Fruit fly (Drosophila melanogaster) whole organism, prepupa: ENCODE measurements around the gene CG13473.
A peak's percentile ranks its signal among the peaks of the same experiment; 100 is the strongest.

Experiments
- Blimp-1 ChIP-seq: fragments of 200-800 bp; sonication (Bioruptor generic); optimal IDR thresholded peaks from 3 replicates; lab custom pipeline; 2017; ENCODE audit warnings: missing biosample characterization, missing genetic modification characterization, mild to moderate bottlenecking, moderate library complexity, missing genetic modification reagents
- CG10631 ChIP-seq: fragments of 200-800 bp; sonication (Bioruptor generic); optimal IDR thresholded peaks from 2 replicates; lab custom pipeline; 2016; ENCODE audit warnings: missing biosample characterization, missing genetic modification characterization
- CG10669 ChIP-seq: fragments of 200-800 bp; sonication (Bioruptor generic); optimal IDR thresholded peaks from 3 replicates; lab custom pipeline; 2018; ENCODE audit warnings: missing biosample characterization, mild to moderate bottlenecking, missing genetic modification characterization, moderate library complexity
- CG15336 ChIP-seq: fragments of 200-800 bp; sonication (Bioruptor generic); IDR thresholded peaks from 2 replicates; pipeline ENCODE4 v1.3.6; 2022; ENCODE audit warnings: missing biosample characterization, missing genetic modification characterization
- CG3032 ChIP-seq: fragments of 200-800 bp; optimal IDR thresholded peaks from 2 replicates; lab custom pipeline; 2019; ENCODE audit warnings: missing biosample characterization, mild to moderate bottlenecking, missing genetic modification characterization, moderate library complexity
- CG32006 ChIP-seq: fragments of 200-800 bp; sonication (Bioruptor generic); optimal IDR thresholded peaks from 3 replicates; lab custom pipeline; 2017; ENCODE audit warnings: missing biosample characterization, mild to moderate bottlenecking, missing genetic modification characterization
- CG34406 ChIP-seq: fragments of 200-800 bp; sonication (Bioruptor generic); optimal IDR thresholded peaks from 3 replicates; lab custom pipeline; 2016; ENCODE audit warnings: missing biosample characterization, missing genetic modification characterization
- CG4318 ChIP-seq: fragments of 200-800 bp; sonication (Bioruptor generic); optimal IDR thresholded peaks from 3 replicates; lab custom pipeline; 2017; ENCODE audit warnings: missing biosample characterization, mild to moderate bottlenecking, missing genetic modification characterization
- CG6163 ChIP-seq: fragments of 200-800 bp; sonication (Bioruptor generic); IDR thresholded peaks from 3 replicates; pipeline ENCODE4 v1.3.6; 2022; ENCODE audit warnings: missing biosample characterization, missing genetic modification characterization
- CG6792 ChIP-seq: fragments of 200-800 bp; sonication (Bioruptor generic); optimal IDR thresholded peaks from 3 replicates; lab custom pipeline; 2016; ENCODE audit warnings: missing biosample characterization, missing genetic modification characterization
- CG6808 ChIP-seq: fragments of 200-800 bp; sonication (Bioruptor generic); optimal IDR thresholded peaks from 3 replicates; lab custom pipeline; 2017; ENCODE audit warnings: missing biosample characterization, missing genetic modification characterization, mild to moderate bottlenecking, moderate library complexity, missing genetic modification reagents
- CG6854 ChIP-seq: fragments of 200-800 bp; sonication (Bioruptor generic); optimal IDR thresholded peaks from 2 replicates; lab custom pipeline; 2017; ENCODE audit warnings: missing biosample characterization, mild to moderate bottlenecking, missing genetic modification characterization
- CG7368 ChIP-seq: fragments of 200-800 bp; sonication (Bioruptor generic); optimal IDR thresholded peaks from 3 replicates; lab custom pipeline; 2016; ENCODE audit warnings: missing biosample characterization, missing genetic modification characterization
- CG8119 ChIP-seq: fragments of 200-800 bp; sonication (Bioruptor generic); IDR thresholded peaks from 3 replicates; pipeline ENCODE4 v1.3.6; 2022; ENCODE audit warnings: missing biosample characterization, missing genetic modification characterization
- CG8319 ChIP-seq: fragments of 200-800 bp; sonication (Bioruptor generic); optimal IDR thresholded peaks from 3 replicates; lab custom pipeline; 2016; ENCODE audit warnings: missing biosample characterization, missing genetic modification characterization
- CG9139 ChIP-seq: fragments of 200-800 bp; sonication (Bioruptor generic); optimal IDR thresholded peaks from 3 replicates; lab custom pipeline; 2017; ENCODE audit warnings: missing biosample characterization, mild to moderate bottlenecking, missing genetic modification characterization
- Eip75B ChIP-seq: fragments of 200-800 bp; sonication (Bioruptor generic); optimal IDR thresholded peaks from 3 replicates; lab custom pipeline; 2016; ENCODE audit warnings: missing biosample characterization, missing genetic modification characterization
- Eip78C ChIP-seq: fragments of 200-800 bp; sonication (Bioruptor generic); peaks from one replicate; lab custom pipeline; 2016; ENCODE audit warnings: missing biosample characterization, missing genetic modification characterization
- Ets21C ChIP-seq: fragments of 200-800 bp; sonication (Bioruptor generic); optimal IDR thresholded peaks from 3 replicates; lab custom pipeline; 2016; ENCODE audit warnings: missing biosample characterization, missing genetic modification characterization
- Ets96B ChIP-seq: fragments of 200-800 bp; optimal IDR thresholded peaks from 2 replicates; lab custom pipeline; 2019; ENCODE audit warnings: missing biosample characterization, mild to moderate bottlenecking, missing genetic modification characterization, moderate library complexity
- Hr38 ChIP-seq: sonication (Bioruptor generic); optimal IDR thresholded peaks from 2 replicates; lab custom pipeline; 2016; ENCODE audit warnings: missing biosample characterization, missing genetic modification characterization
- Hr39 ChIP-seq: fragments of 200-800 bp; sonication (Bioruptor generic); optimal IDR thresholded peaks from 2 replicates; lab custom pipeline; 2016; ENCODE audit warnings: missing biosample characterization, missing genetic modification characterization
- Lpt ChIP-seq: fragments of 200-800 bp; sonication (Bioruptor generic); optimal IDR thresholded peaks from 3 replicates; lab custom pipeline; 2016; ENCODE audit warnings: missing biosample characterization, missing genetic modification characterization
- Met ChIP-seq: fragments of 200-800 bp; sonication (Bioruptor generic); optimal IDR thresholded peaks from 3 replicates; lab custom pipeline; 2016; ENCODE audit warnings: missing biosample characterization, missing genetic modification characterization
- Smox ChIP-seq: fragments of 200-800 bp; sonication (Bioruptor generic); optimal IDR thresholded peaks from 3 replicates; lab custom pipeline; 2016; ENCODE audit warnings: missing biosample characterization, missing genetic modification characterization
- achi ChIP-seq: fragments of 200-800 bp; sonication (Bioruptor generic); optimal IDR thresholded peaks from 3 replicates; lab custom pipeline; 2016; ENCODE audit warnings: missing biosample characterization, missing genetic modification characterization
- acj6 ChIP-seq: fragments of 200-800 bp; sonication (Bioruptor generic); optimal IDR thresholded peaks from 3 replicates; lab custom pipeline; 2016; ENCODE audit warnings: missing biosample characterization, missing genetic modification characterization
- cyc ChIP-seq: fragments of 200-800 bp; sonication (Bioruptor generic); optimal IDR thresholded peaks from 3 replicates; lab custom pipeline; 2016; ENCODE audit warnings: missing biosample characterization, missing genetic modification characterization
- dac ChIP-seq: fragments of 200-800 bp; sonication (Bioruptor generic); optimal IDR thresholded peaks from 2 replicates; lab custom pipeline; 2017; ENCODE audit warnings: missing biosample characterization, mild to moderate bottlenecking, missing genetic modification characterization
- dsx ChIP-seq: fragments of 200-800 bp; optimal IDR thresholded peaks from 3 replicates; lab custom pipeline; 2019; ENCODE audit warnings: missing biosample characterization, mild to moderate bottlenecking, missing genetic modification characterization, moderate library complexity; ENCODE audit not compliant: poor library complexity, severe bottlenecking
- eg ChIP-seq: fragments of 200-800 bp; sonication (Bioruptor generic); IDR thresholded peaks from 3 replicates; pipeline ENCODE4 v1.3.6; 2022; ENCODE audit warnings: missing biosample characterization, missing genetic modification characterization
- esn ChIP-seq: fragments of 200-800 bp; sonication (Bioruptor generic); optimal IDR thresholded peaks from 2 replicates; lab custom pipeline; 2016; ENCODE audit warnings: missing biosample characterization, mild to moderate bottlenecking, missing genetic modification characterization, moderate library complexity
- fd85E ChIP-seq: fragments of 200-800 bp; sonication (Bioruptor generic); optimal IDR thresholded peaks from 3 replicates; lab custom pipeline; 2016; ENCODE audit warnings: missing biosample characterization, missing genetic modification characterization
- fkh ChIP-seq: fragments of 200-800 bp; sonication (Bioruptor generic); optimal IDR thresholded peaks from 3 replicates; lab custom pipeline; 2017; ENCODE audit warnings: missing biosample characterization, mild to moderate bottlenecking, missing genetic modification characterization, moderate library complexity
- lz ChIP-seq: fragments of 200-800 bp; sonication (Bioruptor generic); optimal IDR thresholded peaks from 3 replicates; lab custom pipeline; 2016; ENCODE audit warnings: missing biosample characterization, missing genetic modification characterization
- net ChIP-seq: fragments of 200-800 bp; sonication (Bioruptor generic); optimal IDR thresholded peaks from 3 replicates; lab custom pipeline; 2016; ENCODE audit warnings: missing biosample characterization, missing genetic modification characterization
- pdm3 ChIP-seq: fragments of 200-800 bp; sonication (Bioruptor generic); optimal IDR thresholded peaks from 3 replicates; lab custom pipeline; 2016; ENCODE audit warnings: missing biosample characterization, missing genetic modification characterization
- salr ChIP-seq, 2 experiments: fragments of 200-800 bp; sonication (Bioruptor generic); optimal IDR thresholded peaks; 3 replicates each; lab custom pipeline; 2016 to 2018; ENCODE audit warnings: missing biosample characterization in 2 of 2, missing genetic modification characterization in 2 of 2, mild to moderate bottlenecking in 1 of 2
- ss ChIP-seq, 2 experiments: fragments of 200-800 bp; sonication (Bioruptor generic); optimal IDR thresholded peaks; 2 replicates in 1 of 2; 3 replicates in 1 of 2; lab custom pipeline; 2017 to 2018; ENCODE audit warnings: mild to moderate bottlenecking in 2 of 2, missing biosample characterization in 2 of 2, missing genetic modification characterization in 2 of 2, moderate library complexity in 1 of 2
- svp ChIP-seq: fragments of 200-800 bp; sonication (Bioruptor generic); peaks from one replicate; lab custom pipeline; 2016; ENCODE audit warnings: missing biosample characterization, missing genetic modification characterization
- topi ChIP-seq: fragments of 200-800 bp; sonication (Bioruptor generic); optimal IDR thresholded peaks from 3 replicates; lab custom pipeline; 2016; ENCODE audit warnings: missing biosample characterization, missing genetic modification characterization
- vri ChIP-seq: fragments of 200-800 bp; sonication (Bioruptor generic); optimal IDR thresholded peaks from 3 replicates; lab custom pipeline; 2016; ENCODE audit warnings: missing biosample characterization, mild to moderate bottlenecking, missing genetic modification characterization

The CG13473 gene

dm6 chr3L:14759984-14760626 is 31.5 kb downstream of the CG13473 start (continued):
- TF ChIP-seq Blimp-1 (GFP tag; lab: Kevin White, UChicago) (no peak), CG6163 (GFP tag; lab: Robert Waterston, UW) (no peak; the same call in 2 of the 3 replicates), CG6854 (GFP tag; lab: Kevin White, UChicago) (no peak), fkh (no peak), fd85E (GFP tag; lab: Kevin White, UChicago) (no peak), CG6808 (GFP tag; lab: Kevin White, UChicago) (no peak), achi (GFP tag; lab: Kevin White, UChicago) (peak; percentile 29), dac (GFP tag; lab: Kevin White, UChicago) (peak; percentile 46), net (GFP tag; lab: Kevin White, UChicago) (peak; percentile 27), dsx (GFP tag; lab: Kevin White, UChicago) (no peak), CG3032 (tag; lab: Kevin White, UChicago) (no peak), salr (GFP tag; optimal IDR thresholded peaks at IDR 0.05; lab: Kevin White, UChicago) (no peak), CG10669 (GFP tag; lab: Kevin White, UChicago) (peak; percentile 6), Hr39 (GFP tag; lab: Kevin White, UChicago) (peak; percentile 55), Ets96B (tag; lab: Kevin White, UChicago) (peak; percentile 6), CG6792 (peak; percentile 43), CG7368 (peak; percentile 9), Eip78C (GFP tag; lab: Kevin White, UChicago) (peak; percentile 87), acj6 (GFP tag; lab: Kevin White, UChicago) (peak; percentile 49), Eip75B (GFP tag; lab: Kevin White, UChicago) (peak; percentile 64), Lpt (GFP tag; lab: Kevin White, UChicago) (no peak), CG8319 (GFP tag; lab: Kevin White, UChicago) (no peak), cyc (GFP tag; lab: Kevin White, UChicago) (peak; percentile 48), Hr38 (no peak), Smox (GFP tag; lab: Kevin White, UChicago) (peak; percentile 68)

- TF ChIP-seq ss (GFP tag; optimal IDR thresholded peaks at IDR 0.05; lab: Kevin White, UChicago) (no peak), vri (GFP tag; lab: Kevin White, UChicago) (no peak), CG15336 (GFP tag; lab: Robert Waterston, UW) (no peak), lz (GFP tag; lab: Kevin White, UChicago) (no peak), topi (no peak), CG7368 (no peak), acj6 (GFP tag; lab: Kevin White, UChicago) (no peak), CG34406 (GFP tag; lab: Kevin White, UChicago) (no peak), fkh (no peak), dac (GFP tag; lab: Kevin White, UChicago) (no peak)
- TF ChIP-seq, all 60 proteins: peak for 0
Measured at dm6 chr3L:14760949-14761348, 32.4 kb downstream of the CG13473 start, which contains the start of gene Trl. Gene Trl, minus strand, starts transcription at chr3L:14761049.

- TF ChIP-seq CG3032 (tag; lab: Kevin White, UChicago) (peak; percentile 8), CG8119 (GFP tag; lab: Robert Waterston, UW) (no peak), Lpt (GFP tag; lab: Kevin White, UChicago) (no peak), CG6163 (GFP tag; lab: Robert Waterston, UW) (no peak), Eip75B (GFP tag; lab: Kevin White, UChicago) (no peak), lz (GFP tag; lab: Kevin White, UChicago) (peak; percentile 22), pdm3 (no peak), fkh (peak; percentile 97), ss (GFP tag; optimal IDR thresholded peaks at IDR 0.05; lab: Kevin White, UChicago) (no peak), eg (GFP tag; lab: Robert Waterston, UW) (no peak; the same call in 2 of the 3 replicates), Ets21C (GFP tag; lab: Kevin White, UChicago) (peak; percentile 10), CG8319 (GFP tag; lab: Kevin White, UChicago) (no peak), CG6792 (peak; percentile 48), CG10669 (GFP tag; lab: Kevin White, UChicago) (no peak), CG4318 (GFP tag; lab: Kevin White, UChicago) (no peak), Hr38 (no peak), CG9139 (GFP tag; lab: Kevin White, UChicago) (no peak), svp (GFP tag; lab: Kevin White, UChicago) (peak; percentile 13), Met (GFP tag; lab: Kevin White, UChicago) (no peak), esn (GFP tag; lab: Kevin White, UChicago) (peak; percentile 62), CG32006 (GFP tag; lab: Kevin White, UChicago) (no peak), CG10631 (no peak), dsx (GFP tag; lab: Kevin White, UChicago) (no peak), vri (GFP tag; lab: Kevin White, UChicago) (peak; percentile 40), Smox (GFP tag; lab: Kevin White, UChicago) (no peak), CG6808 (GFP tag; lab: Kevin White, UChicago) (no peak)
Measured at dm6 chr3L:14761837-14762785, 33.6 kb downstream of the CG13473 start, which contains the start of the genes Tsen34 and Mgat4a. Gene Tsen34, minus strand, starts transcription at chr3L:14761844. Gene Mgat4a, plus strand, starts transcription at chr3L:14762028.
